Fruit fly (Drosophila melanogaster) whole organism, embryonic: ENCODE measurements around the gene GatB.

ENCODE experiments used
- Aef1 ChIP-seq: fragments of 200-800 bp; sonication (Bioruptor generic); IDR thresholded peaks from 3 replicates; pipeline ENCODE4 v1.3.6; 2022; ENCODE audit warnings: missing biosample characterization, missing genetic modification characterization
- B-H2 ChIP-seq: fragments of 200-800 bp; sonication (Bioruptor generic); optimal IDR thresholded peaks from 2 replicates; lab custom pipeline; 2018; ENCODE audit warnings: missing biosample characterization, mild to moderate bottlenecking, missing genetic modification characterization
- CG15269 ChIP-seq: fragments of 200-800 bp; sonication (Bioruptor generic); optimal IDR thresholded peaks from 2 replicates; lab custom pipeline; 2018; ENCODE audit warnings: missing biosample characterization, mild to moderate bottlenecking, missing genetic modification characterization, moderate library complexity
- CG17361 ChIP-seq: fragments of 200-800 bp; sonication (Bioruptor generic); IDR thresholded peaks from 3 replicates; pipeline ENCODE4 v1.3.6; 2022; ENCODE audit warnings: missing biosample characterization, missing genetic modification characterization
- CG2889 ChIP-seq: fragments of 200-800 bp; sonication (Bioruptor generic); IDR thresholded peaks from 3 replicates; pipeline ENCODE4 v1.3.6; 2022; ENCODE audit warnings: missing biosample characterization, missing genetic modification characterization
- CG30431 ChIP-seq: fragments of 200-800 bp; sonication (Bioruptor generic); optimal IDR thresholded peaks from 2 replicates; lab custom pipeline; 2017; ENCODE audit warnings: missing biosample characterization, missing genetic modification characterization
- CG34376 ChIP-seq: fragments of 200-800 bp; sonication (Bioruptor generic); optimal IDR thresholded peaks from 2 replicates; lab custom pipeline; 2018; ENCODE audit warnings: missing biosample characterization, mild to moderate bottlenecking, missing genetic modification characterization
- CG3995 ChIP-seq: fragments of 200-800 bp; sonication (Bioruptor generic); optimal IDR thresholded peaks from 3 replicates; lab custom pipeline; 2016; ENCODE audit warnings: missing biosample characterization, missing genetic modification characterization
- CG4328 ChIP-seq: fragments of 200-800 bp; sonication (Bioruptor generic); optimal IDR thresholded peaks from 3 replicates; lab custom pipeline; 2017; ENCODE audit warnings: missing biosample characterization, missing genetic modification reagents, missing genetic modification characterization
- CG4617 ChIP-seq: fragments of 200-800 bp; sonication (Bioruptor generic); optimal IDR thresholded peaks from 3 replicates; lab custom pipeline; 2016; ENCODE audit warnings: missing biosample characterization, missing genetic modification characterization, borderline replicate concordance
- CG6689 ChIP-seq: fragments of 200-800 bp; sonication (Bioruptor generic); IDR thresholded peaks from 2 replicates; pipeline ENCODE4 v1.3.6; 2022; ENCODE audit warnings: missing biosample characterization, missing genetic modification characterization
- CG6813 ChIP-seq: fragments of 200-800 bp; sonication (Bioruptor generic); optimal IDR thresholded peaks from 2 replicates; lab custom pipeline; 2017; ENCODE audit warnings: missing biosample characterization, missing genetic modification characterization, mild to moderate bottlenecking, moderate library complexity, missing genetic modification reagents
- CG7271 ChIP-seq: fragments of 200-800 bp; sonication (Bioruptor generic); optimal IDR thresholded peaks from 2 replicates; lab custom pipeline; 2018; ENCODE audit warnings: missing biosample characterization, mild to moderate bottlenecking, missing genetic modification characterization, moderate library complexity
- CG7556 ChIP-seq: fragments of 200-800 bp; sonication (Bioruptor generic); optimal IDR thresholded peaks from 2 replicates; lab custom pipeline; 2017; ENCODE audit warnings: missing biosample characterization, mild to moderate bottlenecking, missing genetic modification characterization
- CG8924 ChIP-seq: fragments of 200-800 bp; optimal IDR thresholded peaks from 3 replicates; lab custom pipeline; 2019; ENCODE audit warnings: missing biosample characterization, mild to moderate bottlenecking, missing genetic modification characterization, moderate library complexity
- CG8944 ChIP-seq: fragments of 200-800 bp; sonication (Bioruptor generic); optimal IDR thresholded peaks from 3 replicates; lab custom pipeline; 2016; ENCODE audit warnings: missing biosample characterization, missing genetic modification characterization
- CG9215 ChIP-seq: fragments of 200-800 bp; sonication (Bioruptor generic); IDR thresholded peaks from 2 replicates; pipeline ENCODE4 v1.3.6; 2022; ENCODE audit warnings: missing biosample characterization, missing genetic modification characterization
- CG9797 ChIP-seq: fragments of 200-800 bp; sonication (Bioruptor generic); optimal IDR thresholded peaks from 3 replicates; lab custom pipeline; 2018; ENCODE audit warnings: missing biosample characterization, mild to moderate bottlenecking, missing genetic modification characterization
- CTCF ChIP-seq: fragments of 200-800 bp; sonication (Bioruptor generic); optimal IDR thresholded peaks from 2 replicates; lab custom pipeline; 2017; ENCODE audit warnings: missing biosample characterization, mild to moderate bottlenecking, missing genetic modification characterization, moderate library complexity
- D19A ChIP-seq: fragments of 200-800 bp; optimal IDR thresholded peaks from 3 replicates; lab custom pipeline; 2019; ENCODE audit warnings: missing biosample characterization, mild to moderate bottlenecking, missing genetic modification characterization, moderate library complexity
- Dp ChIP-seq: fragments of 200-800 bp; sonication (Bioruptor generic); optimal IDR thresholded peaks from 2 replicates; lab custom pipeline; 2018; ENCODE audit warnings: missing biosample characterization, mild to moderate bottlenecking, missing genetic modification characterization, moderate library complexity
- Ets97D ChIP-seq: fragments of 200-800 bp; sonication (Bioruptor generic); optimal IDR thresholded peaks from 3 replicates; lab custom pipeline; 2016; ENCODE audit warnings: missing biosample characterization, missing genetic modification characterization
- HLHmδ ChIP-seq: fragments of 200-800 bp; sonication (Bioruptor generic); optimal IDR thresholded peaks from 2 replicates; lab custom pipeline; 2018; ENCODE audit warnings: missing biosample characterization, mild to moderate bottlenecking, missing genetic modification characterization, moderate library complexity
- Hey ChIP-seq: fragments of 200-800 bp; sonication (Bioruptor generic); optimal IDR thresholded peaks from 3 replicates; lab custom pipeline; 2018; ENCODE audit warnings: missing biosample characterization, mild to moderate bottlenecking, missing genetic modification characterization
- Med ChIP-seq: fragments of 200-800 bp; sonication (Bioruptor generic); peaks from one replicate; lab custom pipeline; 2016; ENCODE audit warnings: missing biosample characterization, missing genetic modification characterization, mild to moderate bottlenecking, inconsistent platforms, moderate library complexity
- Mrtf ChIP-seq: fragments of 200-800 bp; sonication (Bioruptor generic); IDR thresholded peaks from 3 replicates; pipeline ENCODE4 v1.3.6; 2022; ENCODE audit warnings: missing biosample characterization, missing genetic modification characterization
- Scr ChIP-seq: fragments of 200-800 bp; sonication (Bioruptor generic); IDR thresholded peaks from 2 replicates; pipeline ENCODE4 v1.3.6; 2022; ENCODE audit warnings: missing biosample characterization, missing genetic modification characterization; ENCODE audit not compliant: partially characterized antibody
- aop ChIP-seq: fragments of 200-800 bp; sonication (Bioruptor generic); IDR thresholded peaks from 2 replicates; pipeline ENCODE4 v1.3.6; 2022; ENCODE audit warnings: missing biosample characterization, missing genetic modification characterization
- cwo ChIP-seq: fragments of 200-800 bp; sonication (Bioruptor generic); optimal IDR thresholded peaks from 3 replicates; lab custom pipeline; 2017; ENCODE audit warnings: missing biosample characterization, missing genetic modification characterization, mild to moderate bottlenecking, moderate library complexity, missing genetic modification reagents
- dysf ChIP-seq: fragments of 200-800 bp; sonication (Bioruptor generic); IDR thresholded peaks from 3 replicates; pipeline ENCODE4 v1.3.6; 2022; ENCODE audit warnings: missing biosample characterization, missing genetic modification characterization
- en ChIP-seq: fragments of 200-800 bp; sonication (Bioruptor generic); optimal IDR thresholded peaks from 2 replicates; lab custom pipeline; 2016; ENCODE audit warnings: missing biosample characterization, missing genetic modification characterization
- exex ChIP-seq: fragments of 200-800 bp; sonication (Bioruptor generic); optimal IDR thresholded peaks from 4 replicates; lab custom pipeline; 2018; ENCODE audit warnings: missing biosample characterization, mild to moderate bottlenecking, missing genetic modification characterization, moderate library complexity
- hkb ChIP-seq, 2 experiments: fragments of 200-800 bp in 1 of 2; fragments of >200 bp in 1 of 2; sonication (Bioruptor generic) in 1 of 2; IDR thresholded peaks in 1 of 2; optimal IDR thresholded peaks in 1 of 2; 2 replicates each; pipeline versions ENCODE4 v1.3.6 to Lab custom; 2017 to 2022; ENCODE audit warnings: missing biosample characterization in 1 of 2, missing genetic modification characterization in 1 of 2
- jigr1 ChIP-seq: fragments of 200-800 bp; sonication (Bioruptor generic); IDR thresholded peaks from 3 replicates; pipeline ENCODE4 v1.3.6; 2022; ENCODE audit warnings: missing biosample characterization, missing genetic modification characterization
- jing ChIP-seq: fragments of 200-800 bp; sonication (Bioruptor generic); optimal IDR thresholded peaks from 2 replicates; lab custom pipeline; 2018; ENCODE audit warnings: missing biosample characterization, mild to moderate bottlenecking, missing genetic modification characterization
- kni ChIP-seq: fragments of 200-800 bp; sonication (Bioruptor generic); optimal IDR thresholded peaks from 3 replicates; lab custom pipeline; 2017; ENCODE audit warnings: mild to moderate bottlenecking, missing biosample characterization, missing genetic modification reagents, missing genetic modification characterization
- knrl ChIP-seq: fragments of 200-800 bp; sonication (Bioruptor generic); IDR thresholded peaks from 3 replicates; pipeline ENCODE4 v1.3.6; 2022; ENCODE audit warnings: missing biosample characterization, missing genetic modification characterization; ENCODE audit not compliant: partially characterized antibody
- lov ChIP-seq, 2 experiments: fragments of 200-800 bp in 1 of 2; fragments of >200 bp in 1 of 2; sonication (Bioruptor generic) in 1 of 2; IDR thresholded peaks in 1 of 2; optimal IDR thresholded peaks in 1 of 2; 2 replicates in 1 of 2; 3 replicates in 1 of 2; pipeline versions ENCODE4 v1.3.6 to Lab custom; 2017 to 2022; ENCODE audit warnings: missing biosample characterization in 1 of 2, missing genetic modification characterization in 1 of 2
- psq ChIP-seq: fragments of 200-800 bp; sonication (Bioruptor generic); optimal IDR thresholded peaks from 2 replicates; lab custom pipeline; 2017; ENCODE audit warnings: missing biosample characterization, missing genetic modification characterization
- pzg ChIP-seq: fragments of 200-800 bp; sonication (Bioruptor generic); optimal IDR thresholded peaks from 3 replicates; lab custom pipeline; 2018; ENCODE audit warnings: missing biosample characterization, mild to moderate bottlenecking, missing genetic modification characterization, moderate library complexity
- row ChIP-seq: fragments of 200-800 bp; sonication (Bioruptor generic); IDR thresholded peaks from 3 replicates; pipeline ENCODE4 v1.3.6; 2022; ENCODE audit warnings: missing biosample characterization, missing genetic modification characterization
- salm ChIP-seq: fragments of 200-800 bp; sonication (Bioruptor generic); optimal IDR thresholded peaks from 2 replicates; lab custom pipeline; 2018; ENCODE audit warnings: missing biosample characterization, mild to moderate bottlenecking, missing genetic modification characterization
- stwl ChIP-seq: fragments of 200-800 bp; sonication (Bioruptor generic); optimal IDR thresholded peaks from 3 replicates; lab custom pipeline; 2018; ENCODE audit warnings: missing biosample characterization, mild to moderate bottlenecking, missing genetic modification characterization, moderate library complexity
- sug ChIP-seq: fragments of 200-800 bp; optimal IDR thresholded peaks from 2 replicates; lab custom pipeline; 2019; ENCODE audit warnings: missing biosample characterization, mild to moderate bottlenecking, missing genetic modification characterization, moderate library complexity
- wek ChIP-seq: fragments of 200-800 bp; sonication (Bioruptor generic); optimal IDR thresholded peaks from 3 replicates; lab custom pipeline; 2018; ENCODE audit warnings: missing biosample characterization, mild to moderate bottlenecking, missing genetic modification characterization, moderate library complexity

GatB gene

dm6 chr3R:24138478-24139455 lies 8.7 kb upstream of the GatB start (continued):
- TF ChIP-seq CG4328 (GFP tag; lab: Kevin White, UChicago) (no peak), CG3995 (no peak), D19A (tag; lab: Kevin White, UChicago) (peak; percentile 68), CG15269 (tag; lab: Kevin White, UChicago) (no peak), CG8944 (GFP tag; lab: Kevin White, UChicago) (no peak), psq (GFP tag; lab: Kevin White, UChicago) (no peak), B-H2 (GFP tag; lab: Kevin White, UChicago) (peak; percentile 3), CG6689 (GFP tag; lab: Robert Waterston, UW) (no peak), Mrtf (GFP tag; lab: Robert Waterston, UW) (no peak), aop (GFP tag; lab: Robert Waterston, UW) (no peak), dysf (no peak), CG6813 (no peak), jing (GFP tag; lab: Kevin White, UChicago) (no peak), Aef1 (no peak), Scr (GFP tag; lab: Robert Waterston, UW) (no peak), row (GFP tag; lab: Robert Waterston, UW) (peak; percentile 19; the same call in 1 of the 3 replicates), CG17361 (GFP tag; lab: Robert Waterston, UW) (no peak), CG2889 (GFP tag; lab: Robert Waterston, UW) (no peak), CG9797 (GFP tag; lab: Kevin White, UChicago) (no peak), lov (optimal IDR thresholded peaks at IDR 0.05; lab: Kevin White, UChicago) (no peak), lov (GFP tag; IDR thresholded peaks at IDR 0.05; lab: Robert Waterston, UW) (no peak), CG30431 (GFP tag; lab: Kevin White, UChicago) (no peak), salm (tag; lab: Kevin White, UChicago) (peak; percentile 52)

DNA sequence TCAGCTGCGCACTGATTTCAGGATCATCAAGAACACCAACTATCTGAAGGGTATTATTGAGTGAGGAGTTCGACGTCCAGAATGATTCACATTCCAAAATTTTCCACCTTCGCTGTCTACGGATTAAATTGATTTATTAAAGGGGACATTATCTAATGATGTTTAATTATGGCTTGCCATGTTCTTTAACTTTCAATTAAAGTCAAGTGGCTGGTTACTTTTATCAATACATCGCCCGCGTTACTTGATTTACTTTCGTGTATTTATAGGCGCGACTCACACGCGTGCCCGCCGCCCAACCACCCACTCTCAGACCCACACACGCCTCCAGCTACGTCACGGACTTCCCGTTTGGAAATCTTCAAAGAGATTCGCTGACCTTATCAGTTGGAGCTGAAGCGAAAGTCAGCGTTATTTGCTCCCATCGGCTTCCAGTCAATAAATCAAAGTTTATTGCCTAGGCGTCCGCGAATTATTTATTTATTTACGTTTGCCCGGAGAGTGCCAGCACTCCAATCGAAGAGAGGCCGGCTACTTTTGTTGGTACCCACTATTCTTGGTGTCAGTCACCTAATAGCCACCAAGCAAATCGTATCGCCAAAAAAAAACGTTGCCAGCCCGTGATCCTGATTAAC lies 7.4 kb upstream of the GatB start, which contains the start of gene Npc2f:
Gene Npc2f (plus strand): TSS at position 585 of the 635 bp plus-strand sequence.
- peak; percentile 38 for TF ChIP-seq Med (GFP tag; lab: Kevin White, UChicago)
- peak; percentile 40 for TF ChIP-seq cwo (GFP tag; lab: Kevin White, UChicago)
- TF ChIP-seq Hey (tag; lab: Kevin White, UChicago), result peak; percentile 58
- no peak for TF ChIP-seq CG8924
- TF ChIP-seq CG34376 (GFP tag; lab: Kevin White, UChicago), result peak; percentile 55
- no peak for TF ChIP-seq HLHmδ (GFP tag; lab: Kevin White, UChicago)
- TF ChIP-seq sug (tag; lab: Kevin White, UChicago), result peak; percentile 51
- peak; percentile 98 for TF ChIP-seq exex (tag; lab: Kevin White, UChicago)

- peak; percentile 85 for TF ChIP-seq Dp
- TF ChIP-seq stwl (tag; lab: Kevin White, UChicago), result peak; percentile 73
- TF ChIP-seq knrl (GFP tag; lab: Robert Waterston, UW), result no peak
- peak; percentile 77 for TF ChIP-seq Ets97D
- peak; percentile 43 for TF ChIP-seq CG4617 (GFP tag; lab: Kevin White, UChicago)
- TF ChIP-seq CG7556, result no peak
- TF ChIP-seq kni (GFP tag; lab: Kevin White, UChicago), result no peak
- TF ChIP-seq en (GFP tag; lab: Kevin White, UChicago), result no peak
- peak; percentile 62 for TF ChIP-seq wek (GFP tag; lab: Kevin White, UChicago)
- peak; percentile 65 for TF ChIP-seq pzg (GFP tag; lab: Kevin White, UChicago)
- no peak for TF ChIP-seq hkb (optimal IDR thresholded peaks at IDR 0.05; lab: Kevin White, UChicago)
- peak; percentile 41; the same call in 1 of the 2 replicates for TF ChIP-seq hkb (GFP tag; IDR thresholded peaks at IDR 0.05; lab: Robert Waterston, UW)
- TF ChIP-seq CG7271 (tag; lab: Kevin White, UChicago), result peak; percentile 11
- no peak for TF ChIP-seq jigr1 (GFP tag; lab: Robert Waterston, UW)
- TF ChIP-seq CG9215 (GFP tag; lab: Robert Waterston, UW), result peak; percentile 94
- peak; percentile 32 for TF ChIP-seq CTCF (GFP tag; lab: Kevin White, UChicago)
These were observed 4.5 kb upstream of the GatB start, which contains the start of gene Sec10 for dm6 chr3R:24134580-24134979. Gene Sec10, plus strand, starts transcription at chr3R:24134831.
